Worm (Caenorhabditis elegans) whole organism, young adult: ENCODE results near the gene C09B9.4.

Experiments
- C06A6.2 ChIP-seq: fragments of 200-800 bp; sonication (Bioruptor generic); conservative IDR thresholded peaks from 2 replicates; pipeline ENCODE4 v1.3.6; 2022; ENCODE audit warnings: missing genetic modification characterization, missing compliant biosample characterization
- C17E4.6 ChIP-seq: fragments of 200-800 bp; sonication (Bioruptor generic); IDR thresholded peaks from 2 replicates; pipeline ENCODE4 v1.3.6; 2022; ENCODE audit warnings: missing genetic modification reagents, missing genetic modification characterization, missing compliant biosample characterization
- D2030.7 ChIP-seq: fragments of 200-800 bp; sonication (Bioruptor generic); IDR thresholded peaks from 2 replicates; pipeline ENCODE4 v1.3.6; 2022; ENCODE audit warnings: missing genetic modification reagents, missing genetic modification characterization, missing compliant biosample characterization
- F33H1.4 ChIP-seq: fragments of 200-800 bp; sonication (Bioruptor generic); IDR thresholded peaks from 2 replicates; pipeline ENCODE4 v1.3.6; 2022; ENCODE audit warnings: missing genetic modification reagents, missing genetic modification characterization, missing compliant biosample characterization
- F52B5.7 ChIP-seq: sonication (generic microtip); optimal IDR thresholded peaks from 2 replicates; lab custom pipeline; 2016; ENCODE audit warnings: mild to moderate bottlenecking, missing genetic modification characterization, missing compliant biosample characterization
- K12H6.12 ChIP-seq: fragments of 200-800 bp; sonication (Bioruptor generic); optimal IDR thresholded peaks from 2 replicates; lab custom pipeline; 2018; ENCODE audit warnings: mild to moderate bottlenecking, missing genetic modification characterization, missing compliant biosample characterization
- Y53G8AR.9 ChIP-seq: fragments of 200-800 bp; sonication (Bioruptor generic); conservative IDR thresholded peaks from 2 replicates; pipeline ENCODE4 v1.3.6; 2022; ENCODE audit warnings: missing genetic modification reagents, missing genetic modification characterization, missing compliant biosample characterization
- aptf-2 ChIP-seq: fragments of 200-800 bp; sonication (Bioruptor generic); conservative IDR thresholded peaks from 2 replicates; pipeline ENCODE4 v1.3.6; 2022; ENCODE audit warnings: missing genetic modification reagents, missing genetic modification characterization, missing compliant biosample characterization
- attf-6 ChIP-seq: fragments of 200-800 bp; sonication (Bioruptor generic); IDR thresholded peaks from 2 replicates; pipeline ENCODE4 v1.3.6; 2022; ENCODE audit warnings: missing genetic modification reagents, missing genetic modification characterization, missing compliant biosample characterization
- ccch-3 ChIP-seq: fragments of 200-800 bp; sonication (Bioruptor generic); optimal IDR thresholded peaks from 2 replicates; lab custom pipeline; 2018; ENCODE audit warnings: mild to moderate bottlenecking, missing genetic modification characterization, missing compliant biosample characterization
- cebp-1 ChIP-seq, 2 experiments: fragments of 200-800 bp in 1 of 2; sonication (Bioruptor generic) in 1 of 2; sonication (generic microtip) in 1 of 2; IDR thresholded peaks in 1 of 2; optimal IDR thresholded peaks in 1 of 2; 2 replicates each; pipeline versions ENCODE4 v1.3.6 to Lab custom; 2017 to 2022; ENCODE audit warnings: missing compliant biosample characterization in 2 of 2, missing genetic modification characterization in 2 of 2, mild to moderate bottlenecking in 1 of 2, missing genetic modification reagents in 1 of 2, moderate library complexity in 1 of 2
- cebp-2 ChIP-seq: fragments of 200-800 bp; sonication (Bioruptor generic); IDR thresholded peaks from 2 replicates; pipeline ENCODE4 v1.3.6; 2022; ENCODE audit warnings: missing genetic modification characterization, missing compliant biosample characterization
- ceh-79 ChIP-seq: sonication (generic microtip); optimal IDR thresholded peaks from 2 replicates; lab custom pipeline; 2017; ENCODE audit warnings: mild to moderate bottlenecking, missing genetic modification characterization, missing compliant biosample characterization
- chd-7 ChIP-seq: sonication (generic microtip); optimal IDR thresholded peaks from 2 replicates; lab custom pipeline; 2016; ENCODE audit warnings: mild to moderate bottlenecking, missing genetic modification characterization, moderate library complexity, missing compliant biosample characterization
- dpff-1 ChIP-seq: sonication (generic microtip); optimal IDR thresholded peaks from 2 replicates; lab custom pipeline; 2017; ENCODE audit warnings: mild to moderate bottlenecking, missing genetic modification characterization, missing compliant biosample characterization
- dpl-1 ChIP-seq: fragments of 150-350 bp; optimal IDR thresholded peaks from 2 replicates; lab custom pipeline; 2014; ENCODE audit warnings: missing biosample characterization, missing genetic modification reagents, missing genetic modification characterization
- ets-4 ChIP-seq: fragments of 200-800 bp; sonication (Bioruptor generic); optimal IDR thresholded peaks from 2 replicates; lab custom pipeline; 2018; ENCODE audit warnings: mild to moderate bottlenecking, missing genetic modification characterization, missing compliant biosample characterization
- fkh-3 ChIP-seq: sonication (generic microtip); optimal IDR thresholded peaks from 2 replicates; lab custom pipeline; 2016; ENCODE audit warnings: mild to moderate bottlenecking, missing genetic modification characterization, missing compliant biosample characterization
- lag-1 ChIP-seq: fragments of 200-800 bp; sonication (Bioruptor generic); IDR thresholded peaks from 2 replicates; pipeline ENCODE4 v1.3.6; 2022; ENCODE audit warnings: missing genetic modification reagents, missing genetic modification characterization, missing compliant biosample characterization
- let-526 ChIP-seq: fragments of 200-800 bp; sonication (Bioruptor generic); IDR thresholded peaks from 2 replicates; pipeline ENCODE4 v1.3.6; 2022; ENCODE audit warnings: missing genetic modification reagents, missing genetic modification characterization, missing compliant biosample characterization
- let-607 ChIP-seq, 2 experiments: fragments of 200-800 bp in 1 of 2; sonication (Bioruptor generic) in 1 of 2; sonication (generic microtip) in 1 of 2; optimal IDR thresholded peaks; 2 replicates each; lab custom pipeline; 2016 to 2018; ENCODE audit warnings: mild to moderate bottlenecking in 2 of 2, missing compliant biosample characterization in 2 of 2, missing genetic modification characterization in 2 of 2, moderate library complexity in 2 of 2, missing genotype in 1 of 2
- lin-35 ChIP-seq, 3 experiments: fragments of 150-350 bp in 2 of 3; sonication (generic microtip) in 1 of 3; optimal IDR thresholded peaks; 2 replicates each; lab custom pipeline; 2014 to 2018; ENCODE audit warnings: missing biosample characterization in 3 of 3, missing genetic modification characterization in 3 of 3, missing genetic modification reagents in 3 of 3
- lin-40 ChIP-seq: sonication (generic microtip); optimal IDR thresholded peaks from 2 replicates; lab custom pipeline; 2016; ENCODE audit warnings: missing genetic modification characterization, mild to moderate bottlenecking, missing compliant biosample characterization, missing genotype, missing genetic modification reagents
- lin-54 ChIP-seq: fragments of 200-800 bp; sonication (Bioruptor generic); optimal IDR thresholded peaks from 2 replicates; lab custom pipeline; 2018; ENCODE audit warnings: mild to moderate bottlenecking, missing genetic modification characterization, missing compliant biosample characterization
- lsl-1 ChIP-seq: fragments of 200-800 bp; sonication (Bioruptor generic); optimal IDR thresholded peaks from 2 replicates; lab custom pipeline; 2018; ENCODE audit warnings: mild to moderate bottlenecking, missing genetic modification characterization, moderate library complexity, missing compliant biosample characterization
- mxl-1 ChIP-seq: sonication (generic microtip); optimal IDR thresholded peaks from 2 replicates; lab custom pipeline; 2016; ENCODE audit warnings: missing genetic modification characterization, missing compliant biosample characterization
- nfya-1 ChIP-seq: sonication (generic microtip); optimal IDR thresholded peaks from 2 replicates; lab custom pipeline; 2017; ENCODE audit warnings: antibody characterized with exemption, missing compliant biosample characterization, missing genetic modification characterization, borderline replicate concordance; ENCODE audit not compliant: insufficient read depth
- nfya-2 ChIP-seq: fragments of 200-800 bp; sonication (Bioruptor generic); IDR thresholded peaks from 2 replicates; pipeline ENCODE4 v1.3.6; 2022; ENCODE audit warnings: missing genetic modification reagents, missing genetic modification characterization, missing compliant biosample characterization
- snpc-1.1 ChIP-seq: sonication (generic microtip); optimal IDR thresholded peaks from 2 replicates; lab custom pipeline; 2017; ENCODE audit warnings: missing genetic modification characterization, mild to moderate bottlenecking, missing compliant biosample characterization, antibody characterized with exemption, moderate library complexity, missing genotype, missing genetic modification reagents; ENCODE audit not compliant: insufficient read depth
- snpc-1.3 ChIP-seq: sonication (generic microtip); optimal IDR thresholded peaks from 2 replicates; lab custom pipeline; 2017; ENCODE audit warnings: missing genetic modification characterization, mild to moderate bottlenecking, missing compliant biosample characterization, antibody characterized with exemption, moderate library complexity, missing genotype, missing genetic modification reagents; ENCODE audit not compliant: insufficient read depth
- snpc-4 ChIP-seq, 5 experiments: fragments of 150-350 bp in 1 of 5; sonication (generic microtip) in 4 of 5; optimal IDR thresholded peaks; 2 replicates each; lab custom pipeline; 2014 to 2018; ENCODE audit warnings: missing genetic modification characterization in 5 of 5, missing biosample characterization in 3 of 5, antibody characterized with exemption in 2 of 5, mild to moderate bottlenecking in 2 of 5, missing compliant biosample characterization in 2 of 5, missing genotype in 2 of 5, moderate library complexity in 2 of 5, missing genetic modification reagents in 1 of 5
- xnd-1 ChIP-seq: sonication (generic microtip); optimal IDR thresholded peaks from 2 replicates; lab custom pipeline; 2016; ENCODE audit warnings: missing genotype, missing genetic modification reagents, missing genetic modification characterization, missing compliant biosample characterization
- ztf-25 ChIP-seq: fragments of 200-800 bp; sonication (Bioruptor generic); IDR thresholded peaks from 2 replicates; pipeline ENCODE4 v1.3.6; 2022; ENCODE audit warnings: missing genetic modification reagents, missing genetic modification characterization, missing compliant biosample characterization
- ztf-28 ChIP-seq: fragments of 200-800 bp; sonication (Bioruptor generic); IDR thresholded peaks from 2 replicates; pipeline ENCODE4 v1.3.6; 2022; ENCODE audit warnings: missing genetic modification reagents, missing genetic modification characterization, missing compliant biosample characterization

C09B9.4 gene

ce11 chrIV:5011025-5011424, 22.2 kb downstream of the C09B9.4 start:
- TF ChIP-seq snpc-1.1 (tag; lab: Kevin White, UChicago): peak; percentile 83
- peak; percentile 62 for TF ChIP-seq snpc-4 (GFP tag; optimal IDR thresholded peaks at IDR 0.05; lab: Kevin White, UChicago)
- peak in 3 of 4 experiments; percentile 84 to 97 (median 92) for TF ChIP-seq snpc-4 (tag; optimal IDR thresholded peaks at IDR 0.05; lab: Kevin White, UChicago)

ce11 chrIV:5008378-5008777, 24.8 kb downstream of the C09B9.4 start, which contains the start of gene srm-2:
TSS of gene srm-2 (plus strand) at chrIV:5008678.
- no peak for TF ChIP-seq ceh-79 (tag; lab: Kevin White, UChicago)
- no peak for TF ChIP-seq mxl-1 (tag; lab: Kevin White, UChicago)
- TF ChIP-seq Y53G8AR.9 (GFP tag; lab: Robert Waterston, UW): no peak
- TF ChIP-seq let-526 (GFP tag; lab: Robert Waterston, UW): no peak
- no peak for TF ChIP-seq let-607 (tag; optimal IDR thresholded peaks at IDR 0.05; lab: Kevin White, UChicago)
- no peak for TF ChIP-seq lag-1 (GFP tag; lab: Robert Waterston, UW)
- TF ChIP-seq fkh-3: no peak
- no peak for TF ChIP-seq K12H6.12
- TF ChIP-seq xnd-1 (tag; lab: Kevin White, UChicago): no peak
- TF ChIP-seq cebp-1 (GFP tag; IDR thresholded peaks at IDR 0.05; lab: Robert Waterston, UW): no peak
- TF ChIP-seq cebp-1 (tag; optimal IDR thresholded peaks at IDR 0.05; lab: Kevin White, UChicago): no peak
- TF ChIP-seq ztf-25: no peak
- no peak for TF ChIP-seq lin-35 (GFP tag; optimal IDR thresholded peaks at IDR 0.05; lab: Kevin White, UChicago)
- TF ChIP-seq lin-54 (GFP tag; lab: Kevin White, UChicago): no peak
- no peak for TF ChIP-seq nfya-2 (GFP tag; lab: Robert Waterston, UW)
- no peak for TF ChIP-seq aptf-2
- TF ChIP-seq chd-7 (tag; lab: Kevin White, UChicago): no peak
- TF ChIP-seq D2030.7 (GFP tag; lab: Robert Waterston, UW): no peak
- TF ChIP-seq ztf-28 (GFP tag; lab: Robert Waterston, UW): no peak
- TF ChIP-seq C06A6.2 (GFP tag; lab: Robert Waterston, UW): no peak
- no peak for TF ChIP-seq F52B5.7 (tag; lab: Kevin White, UChicago)

ce11 chrIV:5005154-5005553, 28.0 kb downstream of the C09B9.4 start:
- TF ChIP-seq fkh-3 (no peak), aptf-2 (no peak), C17E4.6 (no peak), dpff-1 (tag; lab: Kevin White, UChicago) (no peak), F52B5.7 (tag; lab: Kevin White, UChicago) (no peak), lin-40 (tag; lab: Kevin White, UChicago) (no peak), lsl-1 (GFP tag; lab: Kevin White, UChicago) (no peak), ccch-3 (GFP tag; lab: Kevin White, UChicago) (no peak), dpl-1 (GFP tag; lab: Kevin White, UChicago) (no peak), nfya-2 (GFP tag; lab: Robert Waterston, UW) (no peak)

ce11 chrIV:5002448-5002847, 30.7 kb downstream of the C09B9.4 start, which contains the start of gene pes-1:
TSS of gene pes-1 (plus strand) at chrIV:5002748.
- no peak for TF ChIP-seq nfya-1 (tag; lab: Kevin White, UChicago)
- no peak for TF ChIP-seq C17E4.6
- no peak for TF ChIP-seq snpc-1.3 (tag; lab: Kevin White, UChicago)
- TF ChIP-seq cebp-2 (GFP tag; lab: Robert Waterston, UW): no peak
- no peak for TF ChIP-seq attf-6 (GFP tag; lab: Robert Waterston, UW)
- TF ChIP-seq F33H1.4: no peak
- TF ChIP-seq ets-4 (GFP tag; lab: Kevin White, UChicago): no peak
- TF ChIP-seq, all 124 proteins: peak for 0
